Worm (Caenorhabditis elegans) whole organism, late embryonic: ENCODE results near the gene klo-1.

Experiments used
- C08G9.2 ChIP-seq: sonication (generic microtip); optimal IDR thresholded peaks from 2 replicates; lab custom pipeline; 2016; ENCODE audit warnings: mild to moderate bottlenecking, missing genetic modification characterization, moderate library complexity, missing compliant biosample characterization
- F13H6.1 ChIP-seq: sonication (generic microtip); optimal IDR thresholded peaks from 2 replicates; lab custom pipeline; 2016; ENCODE audit warnings: missing genetic modification characterization, missing compliant biosample characterization
- K09A11.1 ChIP-seq: sonication (generic microtip); optimal IDR thresholded peaks from 2 replicates; lab custom pipeline; 2017; ENCODE audit warnings: antibody characterized with exemption, mild to moderate bottlenecking, missing genetic modification characterization, missing compliant biosample characterization; ENCODE audit not compliant: insufficient read depth
- T23F11.4 ChIP-seq: fragments of 200-800 bp; sonication (Bioruptor generic); optimal IDR thresholded peaks from 2 replicates; lab custom pipeline; 2018; ENCODE audit warnings: mild to moderate bottlenecking, missing genetic modification characterization, missing compliant biosample characterization
- ahr-1 ChIP-seq: sonication (generic microtip); optimal IDR thresholded peaks from 2 replicates; lab custom pipeline; 2016; ENCODE audit warnings: missing genetic modification characterization, missing compliant biosample characterization
- ceh-14 ChIP-seq: sonication (generic microtip); optimal IDR thresholded peaks from 2 replicates; lab custom pipeline; 2016; ENCODE audit warnings: missing genotype, missing genetic modification characterization, missing compliant biosample characterization
- ceh-18 ChIP-seq: sonication (generic microtip); optimal IDR thresholded peaks from 2 replicates; lab custom pipeline; 2016; ENCODE audit warnings: missing genetic modification characterization, missing compliant biosample characterization
- ceh-19 ChIP-seq: fragments of 200-800 bp; sonication (Bioruptor generic); optimal IDR thresholded peaks from 2 replicates; lab custom pipeline; 2018; ENCODE audit warnings: mild to moderate bottlenecking, missing genetic modification characterization, missing compliant biosample characterization
- ceh-31 ChIP-seq: sonication (generic microtip); optimal IDR thresholded peaks from 2 replicates; lab custom pipeline; 2016; ENCODE audit warnings: missing genetic modification characterization, missing compliant biosample characterization
- ceh-45 ChIP-seq: fragments of 200-800 bp; sonication (Bioruptor generic); IDR thresholded peaks from 2 replicates; pipeline ENCODE4 v1.3.6; 2022; ENCODE audit warnings: missing genetic modification reagents, missing genetic modification characterization, missing compliant biosample characterization
- ceh-48 ChIP-seq: sonication (generic microtip); optimal IDR thresholded peaks from 2 replicates; lab custom pipeline; 2016; ENCODE audit warnings: missing genetic modification characterization, inconsistent platforms, missing compliant biosample characterization
- ceh-6 ChIP-seq: fragments of 200-800 bp; sonication (Bioruptor generic); optimal IDR thresholded peaks from 2 replicates; lab custom pipeline; 2018; ENCODE audit warnings: mild to moderate bottlenecking, missing genetic modification characterization, missing compliant biosample characterization
- ceh-9 ChIP-seq: sonication (generic microtip); optimal IDR thresholded peaks from 2 replicates; lab custom pipeline; 2016; ENCODE audit warnings: mild to moderate bottlenecking, missing genetic modification characterization, inconsistent platforms, missing compliant biosample characterization
- dve-1 ChIP-seq: sonication (generic microtip); optimal IDR thresholded peaks from 2 replicates; lab custom pipeline; 2017; ENCODE audit warnings: antibody characterized with exemption, mild to moderate bottlenecking, missing genetic modification characterization, missing compliant biosample characterization
- elt-2 ChIP-seq: sonication (generic microtip); optimal IDR thresholded peaks from 2 replicates; lab custom pipeline; 2016; ENCODE audit warnings: missing genetic modification reagents, missing genetic modification characterization, missing compliant biosample characterization
- ets-4 ChIP-seq: sonication (generic microtip); optimal IDR thresholded peaks from 2 replicates; lab custom pipeline; 2016; ENCODE audit warnings: missing genetic modification characterization, missing compliant biosample characterization
- eyg-1 ChIP-seq: sonication (generic microtip); optimal IDR thresholded peaks from 2 replicates; lab custom pipeline; 2016; ENCODE audit warnings: missing genotype, missing genetic modification characterization, missing compliant biosample characterization
- fkh-10 ChIP-seq: fragments of 150-350 bp; optimal IDR thresholded peaks from 2 replicates; lab custom pipeline; 2014; ENCODE audit warnings: missing biosample characterization, missing genetic modification reagents, missing genetic modification characterization
- hlh-15 ChIP-seq: sonication (generic microtip); optimal IDR thresholded peaks from 2 replicates; lab custom pipeline; 2016; ENCODE audit warnings: missing genetic modification characterization, missing compliant biosample characterization
- hlh-6 ChIP-seq: sonication (generic microtip); optimal IDR thresholded peaks from 2 replicates; lab custom pipeline; 2016; ENCODE audit warnings: missing genotype, missing genetic modification characterization, missing compliant biosample characterization
- hlh-8 ChIP-seq: sonication (generic microtip); optimal IDR thresholded peaks from 2 replicates; lab custom pipeline; 2016; ENCODE audit warnings: missing genotype, missing genetic modification characterization, missing compliant biosample characterization
- lim-6 ChIP-seq: sonication (generic microtip); optimal IDR thresholded peaks from 2 replicates; lab custom pipeline; 2016; ENCODE audit warnings: missing genetic modification characterization, missing compliant biosample characterization
- lin-11 ChIP-seq: fragments of 200-800 bp; sonication (Bioruptor generic); optimal IDR thresholded peaks from 2 replicates; lab custom pipeline; 2018; ENCODE audit warnings: mild to moderate bottlenecking, missing genetic modification characterization, missing compliant biosample characterization
- madf-2 ChIP-seq: sonication (generic microtip); optimal IDR thresholded peaks from 2 replicates; lab custom pipeline; 2017; ENCODE audit warnings: missing genetic modification characterization, missing compliant biosample characterization
- mec-3 ChIP-seq: sonication (generic microtip); optimal IDR thresholded peaks from 2 replicates; lab custom pipeline; 2016; ENCODE audit warnings: borderline replicate concordance, missing genetic modification characterization, missing compliant biosample characterization
- nfya-1 ChIP-seq: sonication (generic microtip); optimal IDR thresholded peaks from 2 replicates; lab custom pipeline; 2017; ENCODE audit warnings: missing genetic modification characterization, mild to moderate bottlenecking, missing compliant biosample characterization, antibody characterized with exemption, moderate library complexity
- nhr-11 ChIP-seq: fragments of 150-350 bp; optimal IDR thresholded peaks from 2 replicates; lab custom pipeline; 2014; ENCODE audit warnings: missing biosample characterization, missing genetic modification characterization
- nhr-232 ChIP-seq: sonication (generic microtip); optimal IDR thresholded peaks from 2 replicates; lab custom pipeline; 2016; ENCODE audit warnings: missing genetic modification characterization, missing compliant biosample characterization
- npax-4 ChIP-seq: sonication (generic microtip); optimal IDR thresholded peaks from 2 replicates; lab custom pipeline; 2016; ENCODE audit warnings: missing genetic modification characterization, missing compliant biosample characterization
- odd-2 ChIP-seq: sonication (generic microtip); optimal IDR thresholded peaks from 2 replicates; lab custom pipeline; 2017; ENCODE audit warnings: antibody characterized with exemption, mild to moderate bottlenecking, missing genetic modification characterization, missing compliant biosample characterization
- pag-3 ChIP-seq: sonication (generic microtip); optimal IDR thresholded peaks from 2 replicates; lab custom pipeline; 2016; ENCODE audit warnings: missing compliant biosample characterization, missing genetic modification characterization, borderline replicate concordance
- pat-9 ChIP-seq: fragments of 200-800 bp; sonication (Bioruptor generic); optimal IDR thresholded peaks from 2 replicates; lab custom pipeline; 2018; ENCODE audit warnings: mild to moderate bottlenecking, missing genetic modification characterization, moderate library complexity, missing compliant biosample characterization
- pax-1 ChIP-seq: fragments of 150-350 bp; optimal IDR thresholded peaks from 2 replicates; lab custom pipeline; 2014; ENCODE audit warnings: missing biosample characterization, missing genetic modification characterization
- pha-4 ChIP-seq: fragments of 150-350 bp; optimal IDR thresholded peaks from 2 replicates; lab custom pipeline; 2018; ENCODE audit warnings: missing biosample characterization, missing genetic modification reagents, missing genetic modification characterization
- pqm-1 ChIP-seq: sonication (generic microtip); optimal IDR thresholded peaks from 2 replicates; lab custom pipeline; 2016; ENCODE audit warnings: missing genetic modification characterization, missing compliant biosample characterization
- ref-2 ChIP-seq: sonication (generic microtip); optimal IDR thresholded peaks from 2 replicates; lab custom pipeline; 2016; ENCODE audit warnings: missing genetic modification characterization, missing compliant biosample characterization
- rnt-1 ChIP-seq: sonication (generic microtip); optimal IDR thresholded peaks from 2 replicates; lab custom pipeline; 2016; ENCODE audit warnings: missing genetic modification characterization, missing compliant biosample characterization
- sdc-2 ChIP-seq: sonication (generic microtip); optimal IDR thresholded peaks from 2 replicates; lab custom pipeline; 2016; ENCODE audit warnings: missing genotype, missing genetic modification characterization, missing compliant biosample characterization
- sox-2 ChIP-seq: fragments of 200-800 bp; sonication (Bioruptor generic); IDR thresholded peaks from 2 replicates; pipeline ENCODE4 v1.3.6; 2022; ENCODE audit warnings: missing genetic modification reagents, missing genetic modification characterization, missing compliant biosample characterization
- syd-9 ChIP-seq: sonication (generic microtip); optimal IDR thresholded peaks from 2 replicates; lab custom pipeline; 2016; ENCODE audit warnings: mild to moderate bottlenecking, missing genetic modification characterization, moderate library complexity, missing compliant biosample characterization
- tbx-2 ChIP-seq: sonication (generic microtip); optimal IDR thresholded peaks from 2 replicates; lab custom pipeline; 2016; ENCODE audit warnings: missing genetic modification characterization, missing compliant biosample characterization
- unc-3 ChIP-seq, 2 experiments: fragments of 200-800 bp in 1 of 2; sonication (Bioruptor generic) in 1 of 2; sonication (generic microtip) in 1 of 2; conservative IDR thresholded peaks in 1 of 2; optimal IDR thresholded peaks in 1 of 2; 2 replicates each; pipeline versions ENCODE4 v1.3.6 to Lab custom; 2016 to 2022; ENCODE audit warnings: missing compliant biosample characterization in 2 of 2, missing genetic modification characterization in 2 of 2, missing genetic modification reagents in 1 of 2
- unc-42 ChIP-seq: sonication (generic microtip); optimal IDR thresholded peaks from 2 replicates; lab custom pipeline; 2016; ENCODE audit warnings: missing genotype, missing genetic modification characterization, missing compliant biosample characterization
- unc-55 ChIP-seq: sonication (generic microtip); optimal IDR thresholded peaks from 2 replicates; lab custom pipeline; 2017; ENCODE audit warnings: missing biosample characterization, missing genetic modification reagents, missing genetic modification characterization

klo-1 gene

DNA sequence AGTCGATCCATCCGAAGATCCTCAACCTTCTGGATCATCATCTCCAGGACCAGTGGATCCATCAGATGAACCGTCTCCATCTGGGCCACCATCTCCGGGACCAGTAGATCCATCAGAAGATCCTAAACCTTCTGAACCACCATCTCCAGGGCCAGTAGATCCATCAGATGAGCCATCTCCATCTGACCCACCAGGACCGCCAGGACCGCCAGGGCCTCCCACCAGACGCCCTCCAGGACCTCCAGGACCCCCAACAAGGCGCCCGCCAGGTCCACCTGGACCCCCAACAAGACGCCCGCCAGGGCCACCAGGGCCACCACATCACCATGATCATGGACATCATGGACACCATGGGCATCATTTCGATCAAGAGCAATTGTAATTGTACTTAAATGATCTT, 20.8 kb downstream of the klo-1 start:
- TF ChIP-seq sox-2 (GFP tag; lab: Robert Waterston, UW): no peak
- TF ChIP-seq hlh-6 (tag; lab: Kevin White, UChicago): peak; percentile 21
- TF ChIP-seq, all 69 proteins: peak for 1

ce11 chrIV:7726325-7726724, 21.7 kb downstream of the klo-1 start, which contains the start of gene C50F7.5:
C50F7.5 (plus strand) TSS chrIV:7726719.
- TF ChIP-seq ceh-19 (no peak), tbx-2 (no peak), sox-2 (GFP tag; lab: Robert Waterston, UW) (no peak), hlh-15 (no peak), lim-6 (tag; lab: Kevin White, UChicago) (no peak), odd-2 (tag; lab: Kevin White, UChicago) (no peak), ceh-45 (GFP tag; lab: Robert Waterston, UW) (no peak)

ce11 chrIV:7724912-7725311, 23.1 kb downstream of the klo-1 start:
- TF ChIP-seq tbx-2: no peak
- TF ChIP-seq nfya-1: no peak
- no peak for TF ChIP-seq ceh-9 (tag; lab: Kevin White, UChicago)
- no peak for TF ChIP-seq C08G9.2
- no peak for TF ChIP-seq elt-2 (tag; lab: Kevin White, UChicago)
- TF ChIP-seq mec-3 (tag; lab: Kevin White, UChicago): no peak
- TF ChIP-seq pax-1 (tag; lab: Kevin White, UChicago): no peak
- TF ChIP-seq lin-11: no peak
- no peak for TF ChIP-seq ahr-1 (tag; lab: Kevin White, UChicago)
- no peak for TF ChIP-seq unc-55 (GFP tag; lab: Kevin White, UChicago)
- TF ChIP-seq ceh-14 (tag; lab: Kevin White, UChicago): no peak
- TF ChIP-seq K09A11.1 (tag; lab: Kevin White, UChicago): no peak
- TF ChIP-seq ceh-48: no peak
- no peak for TF ChIP-seq sdc-2 (tag; lab: Kevin White, UChicago)
- TF ChIP-seq eyg-1 (tag; lab: Kevin White, UChicago): no peak
- TF ChIP-seq ets-4: no peak
- no peak for TF ChIP-seq ceh-31 (tag; lab: Kevin White, UChicago)
- TF ChIP-seq pag-3 (tag; lab: Kevin White, UChicago): no peak
- TF ChIP-seq rnt-1 (tag; lab: Kevin White, UChicago): no peak
- no peak for TF ChIP-seq pat-9 (tag; lab: Kevin White, UChicago)

DNA sequence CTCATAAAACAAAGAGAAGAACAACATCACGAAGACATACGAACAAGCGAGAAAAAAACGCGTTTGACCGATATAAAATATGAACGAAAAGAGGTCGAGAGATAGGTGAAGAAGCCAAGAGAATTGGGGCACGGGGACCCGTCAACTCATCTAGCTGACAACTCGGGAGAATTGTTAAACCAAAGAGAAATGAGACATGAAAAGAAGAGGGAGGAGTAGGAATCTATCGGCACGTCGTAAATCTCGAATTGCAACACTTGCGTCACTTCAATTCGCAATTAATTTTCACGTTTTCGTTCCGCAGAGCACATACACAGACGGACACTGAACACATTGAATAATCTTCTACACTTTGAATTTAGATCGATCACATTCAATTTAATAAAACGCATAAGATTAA, 24.5 kb downstream of the klo-1 start:
- TF ChIP-seq ref-2 (tag; lab: Kevin White, UChicago) (no peak), unc-42 (tag; lab: Kevin White, UChicago) (no peak), unc-55 (GFP tag; lab: Kevin White, UChicago) (peak; percentile 95), rnt-1 (tag; lab: Kevin White, UChicago) (peak; percentile 22), ceh-18 (peak; percentile 44)

ce11 chrIV:7722806-7723205, 25.2 kb downstream of the klo-1 start, which contains the start of gene C50F7.6:
C50F7.6 (minus strand) TSS chrIV:7723199.
- TF ChIP-seq dve-1 (tag; lab: Kevin White, UChicago) (no peak), fkh-10 (GFP tag; lab: Kevin White, UChicago) (no peak), syd-9 (tag; lab: Kevin White, UChicago) (no peak), hlh-8 (tag; lab: Kevin White, UChicago) (no peak), ceh-6 (no peak), madf-2 (no peak), nhr-232 (tag; lab: Kevin White, UChicago) (no peak), pha-4 (no peak), eyg-1 (tag; lab: Kevin White, UChicago) (no peak), T23F11.4 (GFP tag; lab: Kevin White, UChicago) (no peak), ahr-1 (tag; lab: Kevin White, UChicago) (no peak), pqm-1 (tag; lab: Kevin White, UChicago) (no peak), unc-42 (tag; lab: Kevin White, UChicago) (no peak), pag-3 (tag; lab: Kevin White, UChicago) (no peak), F13H6.1 (tag; lab: Kevin White, UChicago) (no peak), nhr-11 (tag; lab: Kevin White, UChicago) (no peak), unc-3 (GFP tag; conservative IDR thresholded peaks at IDR 0.05; lab: Robert Waterston, UW) (no peak), unc-3 (tag; optimal IDR thresholded peaks at IDR 0.05; lab: Kevin White, UChicago) (no peak), ceh-48 (no peak), ceh-19 (no peak), npax-4 (no peak)
